Worm (Caenorhabditis elegans): ENCODE measurements around the gene nhr-158.

DNA sequence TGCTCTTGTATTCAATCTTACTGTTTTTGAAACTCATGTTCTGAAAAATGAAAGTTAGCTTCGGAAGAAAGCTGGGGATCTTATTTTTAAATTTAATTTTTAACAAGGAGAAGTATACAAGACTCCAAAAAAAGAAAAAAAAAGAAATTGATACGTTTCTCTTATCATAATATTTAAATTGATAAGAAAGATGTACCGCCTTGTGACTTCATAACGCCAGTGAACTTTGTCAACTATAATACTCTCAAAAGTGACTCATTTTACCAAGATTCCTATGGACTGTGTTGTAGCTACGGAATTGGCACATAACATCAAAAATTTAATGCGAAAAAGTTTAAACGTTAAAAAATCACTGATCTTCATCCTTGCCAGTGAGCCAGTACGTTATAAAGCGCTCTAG lies 22.2 kb downstream of the nhr-158 start:
- TF ChIP-seq nhr-76 (tag; optimal IDR thresholded peaks at IDR 0.05) (no peak), aly-2 (tag; optimal IDR thresholded peaks at IDR 0.05) (no peak), elt-3 (tag; optimal IDR thresholded peaks at IDR 0.05) (no peak), fkh-4 (tag; optimal IDR thresholded peaks at IDR 0.05; ENCODE audit: borderline replicate concordance) (no peak), snu-23 (GFP tag; optimal IDR thresholded peaks at IDR 0.05) (no peak), sox-4 (tag; optimal IDR thresholded peaks at IDR 0.05) (no peak), nhr-85 (tag) (no peak), ama-1 (optimal IDR thresholded peaks at IDR 0.05) (no peak), ztf-11 (tag; optimal IDR thresholded peaks at IDR 0.05) (no peak), rnt-1 (tag; optimal IDR thresholded peaks at IDR 0.05) (no peak), unc-30 (tag; optimal IDR thresholded peaks at IDR 0.05) (no peak), egl-27 (tag; optimal IDR thresholded peaks at IDR 0.05) (no peak), mep-1 (tag; optimal IDR thresholded peaks at IDR 0.05) (no peak)
